Worm (Caenorhabditis elegans) whole organism, mixed stage, embryonic: ENCODE results near the gene nep-3.

Experiments used
- ces-1 ChIP-seq: fragments of 150-350 bp; optimal IDR thresholded peaks from 2 replicates; lab custom pipeline; 2014; ENCODE audit warnings: missing biosample characterization, missing genetic modification reagents, missing genetic modification characterization
- elt-3 ChIP-seq: fragments of 150-350 bp; optimal IDR thresholded peaks from 2 replicates; lab custom pipeline; 2014; ENCODE audit warnings: missing biosample characterization, missing genetic modification characterization
- sem-2 ChIP-seq: fragments of 200-800 bp; sonication (Bioruptor generic); optimal IDR thresholded peaks from 2 replicates; lab custom pipeline; 2018; ENCODE audit warnings: mild to moderate bottlenecking, missing genetic modification characterization, missing compliant biosample characterization
- tbx-8 ChIP-seq: fragments of 200-800 bp; sonication (Bioruptor generic); optimal IDR thresholded peaks from 2 replicates; lab custom pipeline; 2018; ENCODE audit warnings: mild to moderate bottlenecking, missing genetic modification characterization, moderate library complexity, missing compliant biosample characterization
- unc-62 ChIP-seq: fragments of 150-350 bp; optimal IDR thresholded peaks from 2 replicates; lab custom pipeline; 2014; ENCODE audit warnings: missing biosample characterization, missing genetic modification reagents, missing genetic modification characterization

ce11 chrII:3864652-3865051, 12.4 kb downstream of the nep-3 start, which contains the start of gene nhr-261:
- no peak for TF ChIP-seq elt-3
- TF ChIP-seq ces-1 (GFP tag; lab: Kevin White, UChicago): no peak
- TF ChIP-seq unc-62: no peak
- no peak for TF ChIP-seq sem-2
- no peak for TF ChIP-seq tbx-8
